Fruit fly (Drosophila melanogaster): ENCODE measurements around the gene Trs23.
A peak's percentile ranks its signal among the peaks of the same experiment; 100 is the strongest.

Trs23 gene

dm6 chr2L:8697915-8698627, 12.0 kb downstream of the Trs23 start:
- TF ChIP-seq N (GFP tag; optimal IDR thresholded peaks at IDR 0.05) (no peak), Sp1 (GFP tag; optimal IDR thresholded peaks at IDR 0.05) (peak; percentile 37), h (GFP tag; optimal IDR thresholded peaks at IDR 0.05) (peak; percentile 18), psq (GFP tag; optimal IDR thresholded peaks at IDR 0.05) (peak; percentile 12), br (GFP tag; optimal IDR thresholded peaks at IDR 0.05) (peak; percentile 65), foxo (GFP tag; optimal IDR thresholded peaks at IDR 0.05) (peak in 1 of 2 experiments; percentile 37), Rel (GFP tag; optimal IDR thresholded peaks at IDR 0.05) (no peak), Rel (tag; optimal IDR thresholded peaks at IDR 0.05) (peak; percentile 46), Hr78 (GFP tag; optimal IDR thresholded peaks at IDR 0.05) (no peak), ey (GFP tag; optimal IDR thresholded peaks at IDR 0.05) (peak; percentile 6)

dm6 chr2L:8699895-8700314, 13.9 kb downstream of the Trs23 start:
- TF ChIP-seq OdsH (GFP tag; optimal IDR thresholded peaks at IDR 0.05) (peak; percentile 6), Sp1 (GFP tag; optimal IDR thresholded peaks at IDR 0.05) (peak; percentile 31), Hr83 (GFP tag; optimal IDR thresholded peaks at IDR 0.05; ENCODE audit: poor library complexity, severe bottlenecking) (peak; percentile 69), h (GFP tag; optimal IDR thresholded peaks at IDR 0.05) (peak; percentile 52), CrebA (GFP tag; optimal IDR thresholded peaks at IDR 0.05; ENCODE audit: borderline replicate concordance) (peak; percentile 67), Rel (GFP tag; optimal IDR thresholded peaks at IDR 0.05) (peak; percentile 10), Rel (tag; optimal IDR thresholded peaks at IDR 0.05) (peak; percentile 82), sage (GFP tag; optimal IDR thresholded peaks at IDR 0.05) (no peak), CG32264 (GFP tag; optimal IDR thresholded peaks at IDR 0.05) (no peak), psq (GFP tag; optimal IDR thresholded peaks at IDR 0.05) (no peak), brk (GFP tag; optimal IDR thresholded peaks at IDR 0.05) (peak; percentile 45), br (GFP tag; optimal IDR thresholded peaks at IDR 0.05) (peak; percentile 59), Dif (GFP tag; optimal IDR thresholded peaks at IDR 0.05; ENCODE audit: partially characterized antibody) (peak; percentile 29), lola (GFP tag; optimal IDR thresholded peaks at IDR 0.05) (no peak), Vsx2 (GFP tag; optimal IDR thresholded peaks at IDR 0.05; ENCODE audit: partially characterized antibody) (peak; percentile 67), Hnf4 (GFP tag; optimal IDR thresholded peaks at IDR 0.05) (no peak)

dm6 chr2L:8700870-8701616, 15.0 kb downstream of the Trs23 start:
- no peak for TF ChIP-seq Rel (GFP tag; optimal IDR thresholded peaks at IDR 0.05)
- TF ChIP-seq Rel (tag; optimal IDR thresholded peaks at IDR 0.05): peak; percentile 17
- peak; percentile 53 for TF ChIP-seq Hnf4 (GFP tag; optimal IDR thresholded peaks at IDR 0.05)
- no peak for TF ChIP-seq dsf (GFP tag; optimal IDR thresholded peaks at IDR 0.05; ENCODE audit: borderline replicate concordance)

- TF ChIP-seq Dif (GFP tag; optimal IDR thresholded peaks at IDR 0.05; ENCODE audit: partially characterized antibody) (no peak), OdsH (GFP tag; optimal IDR thresholded peaks at IDR 0.05) (no peak), Rel (GFP tag; optimal IDR thresholded peaks at IDR 0.05) (no peak), Rel (tag; optimal IDR thresholded peaks at IDR 0.05) (peak; percentile 98)
Measured at dm6 chr2L:8702907-8703626, 17.0 kb downstream of the Trs23 start.

- TF ChIP-seq dl (GFP tag; optimal IDR thresholded peaks at IDR 0.05; ENCODE audit: insufficient read depth in 1 of 2, partially characterized antibody in 2 of 2): no peak
- TF ChIP-seq dmrt93B (GFP tag; optimal IDR thresholded peaks at IDR 0.05): no peak
- peak; percentile 66 for TF ChIP-seq h (GFP tag; optimal IDR thresholded peaks at IDR 0.05)
- TF ChIP-seq Hr78 (GFP tag; optimal IDR thresholded peaks at IDR 0.05): no peak
- peak; percentile 92 for TF ChIP-seq CrebA (GFP tag; optimal IDR thresholded peaks at IDR 0.05; ENCODE audit: borderline replicate concordance)
- TF ChIP-seq usp (GFP tag; optimal IDR thresholded peaks at IDR 0.05): no peak
- no peak for TF ChIP-seq Jra (GFP tag; optimal IDR thresholded peaks at IDR 0.05)
- no peak for TF ChIP-seq Abd-B (GFP tag; optimal IDR thresholded peaks at IDR 0.05)
- no peak for TF ChIP-seq Hr83 (GFP tag; optimal IDR thresholded peaks at IDR 0.05; ENCODE audit: poor library complexity, severe bottlenecking)
- peak; percentile 72 for TF ChIP-seq Hnf4 (GFP tag; optimal IDR thresholded peaks at IDR 0.05)
- no peak for TF ChIP-seq lola (GFP tag; optimal IDR thresholded peaks at IDR 0.05)
- no peak for TF ChIP-seq dsf (GFP tag; optimal IDR thresholded peaks at IDR 0.05; ENCODE audit: borderline replicate concordance)
- peak; percentile 16 for TF ChIP-seq br (GFP tag; optimal IDR thresholded peaks at IDR 0.05)
- no peak for TF ChIP-seq OdsH (GFP tag; optimal IDR thresholded peaks at IDR 0.05)
- no peak for TF ChIP-seq CG9705 (GFP tag; optimal IDR thresholded peaks at IDR 0.05)
- no peak for TF ChIP-seq jim (GFP tag; optimal IDR thresholded peaks at IDR 0.05)
- no peak for TF ChIP-seq HLH106 (tag; optimal IDR thresholded peaks at IDR 0.05)
- TF ChIP-seq tai (GFP tag; optimal IDR thresholded peaks at IDR 0.05): no peak
- peak; percentile 73 for TF ChIP-seq brk (GFP tag; optimal IDR thresholded peaks at IDR 0.05)
- TF ChIP-seq CG32264 (GFP tag; optimal IDR thresholded peaks at IDR 0.05): no peak
- peak; percentile 10 for TF ChIP-seq woc (GFP tag; optimal IDR thresholded peaks at IDR 0.05)
- TF ChIP-seq Myc (optimal IDR thresholded peaks at IDR 0.05): no peak
- TF ChIP-seq N (GFP tag; optimal IDR thresholded peaks at IDR 0.05): no peak
- no peak for TF ChIP-seq Dif (GFP tag; optimal IDR thresholded peaks at IDR 0.05; ENCODE audit: partially characterized antibody)
Measured at dm6 chr2L:8704648-8705622, 18.9 kb downstream of the Trs23 start, which contains the start of gene CatB. Gene CatB (plus strand): TSS chr2L:8705572.
